Worm (Caenorhabditis elegans) whole organism, L3 larva: Measurements from ENCODE around the gene B0336.13.
A peak's percentile ranks its signal among the peaks of the same experiment; 100 is the strongest.

Source experiments
- ama-1 ChIP-seq: fragments of 150-350 bp; optimal IDR thresholded peaks from 2 replicates; lab custom pipeline; 2018
- ceh-9 ChIP-seq: sonication (generic microtip); optimal IDR thresholded peaks from 2 replicates; lab custom pipeline; 2018; ENCODE audit warnings: missing biosample characterization, missing genetic modification characterization
- lin-39 ChIP-seq: fragments of 150-350 bp; optimal IDR thresholded peaks from 2 replicates; lab custom pipeline; 2018; ENCODE audit warnings: missing biosample characterization, missing genetic modification reagents, missing genetic modification characterization
- mdl-1 ChIP-seq: fragments of 150-350 bp; optimal IDR thresholded peaks from 2 replicates; lab custom pipeline; 2014; ENCODE audit warnings: missing biosample characterization, missing genetic modification characterization
- snpc-4 ChIP-seq: fragments of 150-350 bp; optimal IDR thresholded peaks from 2 replicates; lab custom pipeline; 2014; ENCODE audit warnings: missing biosample characterization, missing genetic modification characterization
- unc-39 ChIP-seq: sonication (generic microtip); optimal IDR thresholded peaks from 4 replicates; lab custom pipeline; 2017; ENCODE audit warnings: missing biosample characterization, missing genetic modification characterization

- TF ChIP-seq ceh-9 (no peak), lin-39 (tag; lab: Kevin White, UChicago) (peak; percentile 38), ama-1 (no peak), snpc-4 (tag; lab: Kevin White, UChicago) (peak; percentile 39), unc-39 (tag; lab: Kevin White, UChicago) (no peak), mdl-1 (tag; lab: Kevin White, UChicago) (no peak)
Observed at ce11 chrIII:5688246-5688645, 5.6 kb upstream of the B0336.13 start.
